Fruit fly (Drosophila melanogaster): ENCODE results near the gene CG14968.

The CG14968 gene

dm6 chr3L:3303087-3303526 lies at the start of gene CG14968 (continued):
- TF ChIP-seq CG4854 (GFP tag; optimal IDR thresholded peaks at IDR 0.05) (peak; percentile 90), ci (GFP tag; IDR thresholded peaks at IDR 0.05) (peak; percentile 99), crc (GFP tag; optimal IDR thresholded peaks at IDR 0.05) (peak; percentile 52), CG11456 (GFP tag; IDR thresholded peaks at IDR 0.05) (peak; percentile 97), CG10543 (GFP tag; optimal IDR thresholded peaks at IDR 0.05) (peak; percentile 75), BEAF-32 (GFP tag; optimal IDR thresholded peaks at IDR 0.05) (no peak), CG6765 (GFP tag; optimal IDR thresholded peaks at IDR 0.05) (peak; percentile 93), Mad (GFP tag; optimal IDR thresholded peaks at IDR 0.05) (peak; percentile 79), Pdp1 (GFP tag; optimal IDR thresholded peaks at IDR 0.05) (peak; percentile 66 to 74), CG12769 (tag; optimal IDR thresholded peaks at IDR 0.05) (no peak), repo (GFP tag; optimal IDR thresholded peaks at IDR 0.05) (peak; percentile 76), stwl (tag; optimal IDR thresholded peaks at IDR 0.05) (no peak), HmgZ (tag; optimal IDR thresholded peaks at IDR 0.05) (peak; percentile 93), usp (GFP tag; optimal IDR thresholded peaks at IDR 0.05) (no peak), ssp (GFP tag; IDR thresholded peaks at IDR 0.05) (peak; percentile 85), CG10979 (tag; optimal IDR thresholded peaks at IDR 0.05) (peak; percentile 88), CG3407 (GFP tag; optimal IDR thresholded peaks at IDR 0.05) (peak; percentile 75), prd (optimal IDR thresholded peaks at IDR 0.05) (no peak), prd (GFP tag; IDR thresholded peaks at IDR 0.05) (peak; percentile 92), Mrtf (GFP tag; IDR thresholded peaks at IDR 0.05) (peak; percentile 94), dpn (GFP tag; optimal IDR thresholded peaks at IDR 0.05) (peak; percentile 87 to 94), fru (optimal IDR thresholded peaks at IDR 0.05) (no peak), CG31365 (tag; optimal IDR thresholded peaks at IDR 0.05) (peak; percentile 73), C15 (GFP tag; IDR thresholded peaks at IDR 0.05) (peak; percentile 90), zen2 (GFP tag; IDR thresholded peaks at IDR 0.05; ENCODE audit: partially characterized antibody) (no peak), CG14441 (GFP tag; IDR thresholded peaks at IDR 0.05) (peak; percentile 95), CG5953 (GFP tag; IDR thresholded peaks at IDR 0.05) (peak; percentile 91), gcm2 (GFP tag; optimal IDR thresholded peaks at IDR 0.05) (peak; percentile 56), Opbp (GFP tag; IDR thresholded peaks at IDR 0.05; ENCODE audit: partially characterized antibody) (no peak), CG4328 (GFP tag; optimal IDR thresholded peaks at IDR 0.05) (peak; percentile 57), lov (optimal IDR thresholded peaks at IDR 0.05) (no peak), lov (GFP tag; IDR thresholded peaks at IDR 0.05) (peak; percentile 93), pfk (GFP tag; optimal IDR thresholded peaks at IDR 0.05) (no peak), dmrt99B (tag; optimal IDR thresholded peaks at IDR 0.05) (peak; percentile 93), Ada2b (GFP tag; IDR thresholded peaks at IDR 0.05) (peak; percentile 95), Fer2 (tag; optimal IDR thresholded peaks at IDR 0.05) (peak; percentile 89), sc (optimal IDR thresholded peaks at IDR 0.05) (no peak), sc (GFP tag; optimal IDR thresholded peaks at IDR 0.05) (peak; percentile 81), CG17359 (tag; optimal IDR thresholded peaks at IDR 0.05) (peak; percentile 98), CG4404 (GFP tag; IDR thresholded peaks at IDR 0.05) (peak; percentile 80), Six4 (GFP tag; optimal IDR thresholded peaks at IDR 0.05) (peak; percentile 89), Gsc (GFP tag; IDR thresholded peaks at IDR 0.05) (peak; percentile 68), CG2129 (GFP tag; IDR thresholded peaks at IDR 0.05; ENCODE audit: partially characterized antibody) (no peak), bab2 (GFP tag; optimal IDR thresholded peaks at IDR 0.05) (peak; percentile 87), pum (GFP tag; optimal IDR thresholded peaks at IDR 0.05) (peak; percentile 64), phol (tag; optimal IDR thresholded peaks at IDR 0.05) (peak; percentile 93), row (GFP tag; IDR thresholded peaks at IDR 0.05) (peak; percentile 96), Hr3 (GFP tag; optimal IDR thresholded peaks at IDR 0.05) (peak; percentile 91), sqz (GFP tag; optimal IDR thresholded peaks at IDR 0.05) (peak; percentile 70), CG13123 (GFP tag; optimal IDR thresholded peaks at IDR 0.05) (peak; percentile 85), sna (GFP tag; IDR thresholded peaks at IDR 0.05; ENCODE audit: partially characterized antibody) (no peak), scrt (GFP tag; optimal IDR thresholded peaks at IDR 0.05) (peak; percentile 90)

Measured in whole organism, embryonic.